Fruit fly (Drosophila melanogaster) whole organism, embryonic: ENCODE measurements around the gene SdhC.
A peak's percentile ranks its signal among the peaks of the same experiment; 100 is the strongest.

ENCODE experiments used
- Atf3 ChIP-seq: fragments of 200-800 bp; sonication (Bioruptor generic); optimal IDR thresholded peaks from 3 replicates; lab custom pipeline; 2016; ENCODE audit warnings: missing biosample characterization, missing genetic modification characterization
- Blimp-1 ChIP-seq: fragments of 200-800 bp; sonication (Bioruptor generic); optimal IDR thresholded peaks from 3 replicates; lab custom pipeline; 2018; ENCODE audit warnings: missing biosample characterization, missing genetic modification characterization, mild to moderate bottlenecking, moderate library complexity, missing genetic modification reagents
- CG10274 ChIP-seq: fragments of 200-800 bp; sonication (Bioruptor generic); optimal IDR thresholded peaks from 3 replicates; lab custom pipeline; 2017; ENCODE audit warnings: missing biosample characterization, mild to moderate bottlenecking, missing genetic modification characterization
- CG11696 ChIP-seq: fragments of 200-800 bp; sonication (Bioruptor generic); IDR thresholded peaks from 2 replicates; pipeline ENCODE4 v1.3.6; 2022; ENCODE audit warnings: missing biosample characterization, missing genetic modification characterization
- CG12071 ChIP-seq: fragments of 200-800 bp; sonication (Bioruptor generic); optimal IDR thresholded peaks from 3 replicates; lab custom pipeline; 2018; ENCODE audit warnings: missing biosample characterization, mild to moderate bottlenecking, missing genetic modification characterization
- CG12104 ChIP-seq: fragments of 200-800 bp; sonication (Bioruptor generic); optimal IDR thresholded peaks from 3 replicates; lab custom pipeline; 2016; ENCODE audit warnings: missing biosample characterization, missing genetic modification characterization
- CG12659 ChIP-seq: fragments of 200-800 bp; sonication (Bioruptor generic); optimal IDR thresholded peaks from 3 replicates; lab custom pipeline; 2017; ENCODE audit warnings: mild to moderate bottlenecking, missing biosample characterization, missing genetic modification reagents, missing genetic modification characterization
- CG13624 ChIP-seq: fragments of 200-800 bp; sonication (Bioruptor generic); optimal IDR thresholded peaks from 2 replicates; lab custom pipeline; 2016; ENCODE audit warnings: missing biosample characterization, missing genetic modification characterization
- CG13775 ChIP-seq: fragments of 200-800 bp; sonication (Bioruptor generic); optimal IDR thresholded peaks from 3 replicates; lab custom pipeline; 2017; ENCODE audit warnings: missing biosample characterization, mild to moderate bottlenecking, missing genetic modification characterization
- CG14014 ChIP-seq: fragments of 200-800 bp; sonication (Bioruptor generic); IDR thresholded peaks from 2 replicates; pipeline ENCODE4 v1.3.6; 2022; ENCODE audit warnings: missing biosample characterization, missing genetic modification characterization
- CG15269 ChIP-seq: fragments of 200-800 bp; sonication (Bioruptor generic); optimal IDR thresholded peaks from 2 replicates; lab custom pipeline; 2018; ENCODE audit warnings: missing biosample characterization, mild to moderate bottlenecking, missing genetic modification characterization, moderate library complexity
- CG16815 ChIP-seq: fragments of 200-800 bp; sonication (Bioruptor generic); optimal IDR thresholded peaks from 3 replicates; lab custom pipeline; 2017; ENCODE audit warnings: missing biosample characterization, mild to moderate bottlenecking, missing genetic modification characterization
- CG17186 ChIP-seq: fragments of 200-800 bp; sonication (Bioruptor generic); optimal IDR thresholded peaks from 3 replicates; lab custom pipeline; 2017; ENCODE audit warnings: missing biosample characterization, missing genetic modification reagents, missing genetic modification characterization
- CG1792 ChIP-seq: fragments of 200-800 bp; sonication (Bioruptor generic); optimal IDR thresholded peaks from 2 replicates; lab custom pipeline; 2016; ENCODE audit warnings: missing biosample characterization, missing genetic modification characterization
- CG2199 ChIP-seq: fragments of 200-800 bp; sonication (Bioruptor generic); IDR thresholded peaks from 3 replicates; pipeline ENCODE4 v1.3.6; 2022; ENCODE audit warnings: missing biosample characterization, missing genetic modification characterization
- CG2889 ChIP-seq: fragments of 200-800 bp; sonication (Bioruptor generic); IDR thresholded peaks from 3 replicates; pipeline ENCODE4 v1.3.6; 2022; ENCODE audit warnings: missing biosample characterization, missing genetic modification characterization
- CG3163 ChIP-seq: fragments of 200-800 bp; sonication (Bioruptor generic); optimal IDR thresholded peaks from 3 replicates; lab custom pipeline; 2016; ENCODE audit warnings: missing biosample characterization, missing genetic modification characterization
- CG32532 ChIP-seq: fragments of 200-800 bp; sonication (Bioruptor generic); IDR thresholded peaks from 2 replicates; pipeline ENCODE4 v1.3.6; 2022; ENCODE audit warnings: missing biosample characterization, missing genetic modification characterization
- CG34422 ChIP-seq: fragments of 200-800 bp; sonication (Bioruptor generic); IDR thresholded peaks from 3 replicates; pipeline ENCODE4 v1.3.6; 2022; ENCODE audit warnings: missing biosample characterization, missing genetic modification characterization
- CG3838 ChIP-seq: fragments of 200-800 bp; sonication (Bioruptor generic); optimal IDR thresholded peaks from 3 replicates; lab custom pipeline; 2016; ENCODE audit warnings: missing biosample characterization, missing genetic modification characterization
- CG4424 ChIP-seq: fragments of 200-800 bp; sonication (Bioruptor generic); optimal IDR thresholded peaks from 3 replicates; lab custom pipeline; 2016; ENCODE audit warnings: missing biosample characterization, missing genetic modification characterization
- CG6175 ChIP-seq: fragments of 200-800 bp; sonication (Bioruptor generic); IDR thresholded peaks from 3 replicates; pipeline ENCODE4 v1.3.6; 2022; ENCODE audit warnings: missing biosample characterization, missing genetic modification characterization
- CG6254 ChIP-seq: fragments of 200-800 bp; sonication (Bioruptor generic); optimal IDR thresholded peaks from 3 replicates; lab custom pipeline; 2017; ENCODE audit warnings: mild to moderate bottlenecking, missing biosample characterization, missing genetic modification reagents, missing genetic modification characterization
- CG9215 ChIP-seq: fragments of 200-800 bp; sonication (Bioruptor generic); IDR thresholded peaks from 2 replicates; pipeline ENCODE4 v1.3.6; 2022; ENCODE audit warnings: missing biosample characterization, missing genetic modification characterization
- CG9876 ChIP-seq: fragments of 200-800 bp; sonication (Bioruptor generic); optimal IDR thresholded peaks from 2 replicates; lab custom pipeline; 2016; ENCODE audit warnings: missing biosample characterization, missing genetic modification characterization
- D19B ChIP-seq: fragments of 200-800 bp; sonication (Bioruptor generic); optimal IDR thresholded peaks from 2 replicates; lab custom pipeline; 2017; ENCODE audit warnings: missing biosample characterization, mild to moderate bottlenecking, missing genetic modification characterization
- Dp ChIP-seq: fragments of 200-800 bp; sonication (Bioruptor generic); optimal IDR thresholded peaks from 2 replicates; lab custom pipeline; 2018; ENCODE audit warnings: missing biosample characterization, mild to moderate bottlenecking, missing genetic modification characterization, moderate library complexity
- Elba2 ChIP-seq: fragments of 200-800 bp; sonication (Bioruptor generic); optimal IDR thresholded peaks from 3 replicates; lab custom pipeline; 2016; ENCODE audit warnings: missing biosample characterization, missing genetic modification characterization
- Fer1 ChIP-seq: fragments of 200-800 bp; sonication (Bioruptor generic); optimal IDR thresholded peaks from 2 replicates; lab custom pipeline; 2017; ENCODE audit warnings: missing biosample characterization, mild to moderate bottlenecking, missing genetic modification characterization
- HmgZ ChIP-seq: fragments of 200-800 bp; sonication (Bioruptor generic); optimal IDR thresholded peaks from 2 replicates; lab custom pipeline; 2018; ENCODE audit warnings: missing biosample characterization, mild to moderate bottlenecking, missing genetic modification characterization
- Hsf ChIP-seq: fragments of 200-800 bp; sonication (Bioruptor generic); optimal IDR thresholded peaks from 3 replicates; lab custom pipeline; 2016; ENCODE audit warnings: missing biosample characterization, missing genetic modification characterization
- NC2α ChIP-seq: fragments of 200-800 bp; sonication (Bioruptor generic); optimal IDR thresholded peaks from 2 replicates; lab custom pipeline; 2016; ENCODE audit warnings: missing biosample characterization, missing genetic modification characterization
- NC2β ChIP-seq: fragments of 200-800 bp; sonication (Bioruptor generic); optimal IDR thresholded peaks from 2 replicates; lab custom pipeline; 2016; ENCODE audit warnings: missing biosample characterization, missing genetic modification characterization
- NFAT ChIP-seq: fragments of 200-800 bp; sonication (Bioruptor generic); IDR thresholded peaks from 2 replicates; pipeline ENCODE4 v1.3.6; 2022; ENCODE audit warnings: missing biosample characterization, missing genetic modification characterization
- Ravus ChIP-seq: fragments of 200-800 bp; sonication (Bioruptor generic); IDR thresholded peaks from 2 replicates; pipeline ENCODE4 v1.3.6; 2022; ENCODE audit warnings: missing biosample characterization, missing genetic modification characterization
- Sox102F ChIP-seq: fragments of 200-800 bp; sonication (Bioruptor generic); optimal IDR thresholded peaks from 2 replicates; lab custom pipeline; 2018; ENCODE audit warnings: missing biosample characterization, mild to moderate bottlenecking, missing genetic modification characterization, moderate library complexity
- Trl ChIP-seq, 3 experiments: fragments of >200 bp in 2 of 3; fragments of 200-800 bp in 1 of 3; sonication (Bioruptor generic) in 1 of 3; optimal IDR thresholded peaks; 2 replicates in 1 of 3; 3 replicates in 2 of 3; lab custom pipeline; 2016 to 2017; ENCODE audit warnings: missing biosample characterization in 1 of 3, missing genetic modification characterization in 1 of 3
- ac ChIP-seq: fragments of 200-800 bp; sonication (Bioruptor generic); optimal IDR thresholded peaks from 3 replicates; lab custom pipeline; 2017; ENCODE audit warnings: missing biosample characterization, mild to moderate bottlenecking, missing genetic modification characterization
- al ChIP-seq: fragments of 200-800 bp; sonication (Bioruptor generic); IDR thresholded peaks from 2 replicates; pipeline ENCODE4 v1.3.6; 2022; ENCODE audit warnings: missing biosample characterization, missing genetic modification characterization
- bcd ChIP-seq: fragments of 200-800 bp; sonication (Bioruptor generic); optimal IDR thresholded peaks from 2 replicates; lab custom pipeline; 2017; ENCODE audit warnings: missing biosample characterization, mild to moderate bottlenecking, missing genetic modification characterization
- bigmax ChIP-seq: fragments of 200-800 bp; sonication (Bioruptor generic); optimal IDR thresholded peaks from 2 replicates; lab custom pipeline; 2018; ENCODE audit warnings: missing biosample characterization, mild to moderate bottlenecking, missing genetic modification characterization
- cas ChIP-seq: fragments of 200-800 bp; sonication (Bioruptor generic); IDR thresholded peaks from 2 replicates; pipeline ENCODE4 v1.3.6; 2022; ENCODE audit warnings: missing biosample characterization, missing genetic modification characterization
- ci ChIP-seq: fragments of 200-800 bp; sonication (Bioruptor generic); IDR thresholded peaks from 3 replicates; pipeline ENCODE4 v1.3.6; 2022; ENCODE audit warnings: missing biosample characterization, missing genetic modification characterization
- crol ChIP-seq: fragments of 200-800 bp; sonication (Bioruptor generic); IDR thresholded peaks from 2 replicates; pipeline ENCODE4 v1.3.6; 2022; ENCODE audit warnings: missing biosample characterization, missing genetic modification characterization
- fu2 ChIP-seq: fragments of 200-800 bp; sonication (Bioruptor generic); optimal IDR thresholded peaks from 2 replicates; lab custom pipeline; 2016; ENCODE audit warnings: missing biosample characterization, missing genetic modification characterization
- gcm ChIP-seq: fragments of 200-800 bp; sonication (Bioruptor generic); optimal IDR thresholded peaks from 2 replicates; lab custom pipeline; 2019; ENCODE audit warnings: missing biosample characterization, mild to moderate bottlenecking, missing genetic modification characterization, moderate library complexity
- gt ChIP-seq: fragments of 200-800 bp; sonication (Bioruptor generic); IDR thresholded peaks from 2 replicates; pipeline ENCODE4 v1.3.6; 2022; ENCODE audit warnings: missing biosample characterization, missing genetic modification characterization
- kay ChIP-seq: fragments of 200-800 bp; sonication (Bioruptor generic); optimal IDR thresholded peaks from 2 replicates; lab custom pipeline; 2016; ENCODE audit warnings: missing biosample characterization, missing genetic modification characterization
- luna ChIP-seq: fragments of 200-800 bp; sonication (Bioruptor generic); optimal IDR thresholded peaks from 2 replicates; lab custom pipeline; 2016; ENCODE audit warnings: missing biosample characterization, missing genetic modification characterization
- tin ChIP-seq: fragments of 200-800 bp; sonication (Bioruptor generic); optimal IDR thresholded peaks from 3 replicates; lab custom pipeline; 2016; ENCODE audit warnings: missing biosample characterization, missing genetic modification characterization
- trh ChIP-seq: fragments of 200-800 bp; sonication (Bioruptor generic); optimal IDR thresholded peaks from 2 replicates; lab custom pipeline; 2016; ENCODE audit warnings: missing biosample characterization, missing genetic modification characterization
- vvl ChIP-seq: fragments of 200-800 bp; sonication (Bioruptor generic); IDR thresholded peaks from 2 replicates; pipeline ENCODE4 v1.3.6; 2022; ENCODE audit warnings: missing biosample characterization, missing genetic modification characterization

SdhC gene

DNA sequence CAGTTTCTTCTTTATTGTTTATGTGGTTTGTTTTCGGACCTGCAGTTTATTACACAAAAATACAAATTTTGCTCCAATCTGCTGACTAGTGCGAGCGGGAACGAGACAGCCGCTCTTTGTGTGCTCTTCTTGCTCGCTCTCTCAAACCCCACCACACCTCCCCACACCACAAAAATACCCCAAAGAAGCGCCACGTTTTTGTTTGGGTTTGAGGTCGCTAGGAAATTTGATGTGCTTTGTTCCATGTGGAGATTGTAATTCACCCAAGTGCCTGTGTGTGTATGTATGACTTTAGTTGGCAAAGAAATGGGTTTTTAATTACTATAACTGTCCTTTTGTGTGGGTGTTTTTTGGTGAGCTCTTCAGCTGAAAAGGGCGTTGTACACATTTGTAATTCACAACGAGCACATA is 11.6 kb downstream of the SdhC start (continued):
- peak; percentile 60; the same call in 2 of the 3 replicates for TF ChIP-seq ci (GFP tag; lab: Robert Waterston, UW)
- no peak for TF ChIP-seq gt (GFP tag; lab: Robert Waterston, UW)
- peak; percentile 46; the same call in 1 of the 2 replicates for TF ChIP-seq CG14014 (GFP tag; lab: Robert Waterston, UW)
- TF ChIP-seq CG9876 (GFP tag; lab: Kevin White, UChicago) = no peak
- no peak for TF ChIP-seq ac (GFP tag; lab: Kevin White, UChicago)
- TF ChIP-seq Hsf (GFP tag; lab: Kevin White, UChicago) = no peak
- TF ChIP-seq CG2889 (GFP tag; lab: Robert Waterston, UW) = no peak
- no peak for TF ChIP-seq Elba2 (GFP tag; lab: Kevin White, UChicago)
- TF ChIP-seq CG12659 (GFP tag; lab: Kevin White, UChicago) = no peak
- no peak for TF ChIP-seq CG4424 (GFP tag; lab: Kevin White, UChicago)
- no peak for TF ChIP-seq NC2α (GFP tag; lab: Kevin White, UChicago)
- peak; percentile 48 to 70 for TF ChIP-seq Trl (optimal IDR thresholded peaks at IDR 0.05; lab: Kevin White, UChicago)
- no peak for TF ChIP-seq Trl (GFP tag; optimal IDR thresholded peaks at IDR 0.05; lab: Kevin White, UChicago)
- peak; percentile 46; the same call in 1 of the 2 replicates for TF ChIP-seq vvl (GFP tag; lab: Robert Waterston, UW)
- no peak for TF ChIP-seq Dp (GFP tag; lab: Kevin White, UChicago)
- TF ChIP-seq bigmax (GFP tag; lab: Kevin White, UChicago) = no peak
- no peak for TF ChIP-seq Sox102F (GFP tag; lab: Kevin White, UChicago)
- TF ChIP-seq CG34422 (GFP tag; lab: Robert Waterston, UW) = peak; percentile 41; the same call in 1 of the 3 replicates
- no peak for TF ChIP-seq CG16815 (GFP tag; lab: Kevin White, UChicago)
- no peak for TF ChIP-seq CG12104 (GFP tag; lab: Kevin White, UChicago)
- TF ChIP-seq Atf3 (GFP tag; lab: Kevin White, UChicago) = no peak
- peak; percentile 43 for TF ChIP-seq CG3163
- no peak for TF ChIP-seq tin (GFP tag; lab: Kevin White, UChicago)
- TF ChIP-seq CG10274 = no peak
- TF ChIP-seq CG13624 (GFP tag; lab: Kevin White, UChicago) = peak; percentile 12
- no peak for TF ChIP-seq Fer1 (GFP tag; lab: Kevin White, UChicago)
- TF ChIP-seq CG15269 (tag; lab: Kevin White, UChicago) = no peak
- TF ChIP-seq bcd (GFP tag; lab: Kevin White, UChicago) = peak; percentile 12
- peak; percentile 54 for TF ChIP-seq CG32532 (GFP tag; lab: Robert Waterston, UW)
- no peak for TF ChIP-seq CG11696 (GFP tag; lab: Robert Waterston, UW)
- no peak for TF ChIP-seq al (GFP tag; lab: Robert Waterston, UW)
- TF ChIP-seq gcm = no peak
- TF ChIP-seq CG3838 (GFP tag; lab: Kevin White, UChicago) = no peak
- TF ChIP-seq fu2 (GFP tag; lab: Kevin White, UChicago) = no peak
- no peak for TF ChIP-seq D19B (GFP tag; lab: Kevin White, UChicago)
- no peak for TF ChIP-seq luna (GFP tag; lab: Kevin White, UChicago)
- no peak for TF ChIP-seq CG9215
- no peak for TF ChIP-seq CG13775 (GFP tag; lab: Kevin White, UChicago)
- no peak for TF ChIP-seq NC2β (GFP tag; lab: Kevin White, UChicago)
- peak; percentile 67; the same call in 1 of the 3 replicates for TF ChIP-seq CG2199 (GFP tag; lab: Robert Waterston, UW)
- no peak for TF ChIP-seq Ravus (GFP tag; lab: Robert Waterston, UW)
- peak; percentile 15 for TF ChIP-seq Blimp-1 (GFP tag; lab: Kevin White, UChicago)
- no peak for TF ChIP-seq CG17186 (GFP tag; lab: Kevin White, UChicago)
- no peak for TF ChIP-seq kay (GFP tag; lab: Kevin White, UChicago)
- no peak for TF ChIP-seq cas (GFP tag; lab: Robert Waterston, UW)
- peak; percentile 99 for TF ChIP-seq crol (GFP tag; lab: Robert Waterston, UW)
- no peak for TF ChIP-seq CG6254 (GFP tag; lab: Kevin White, UChicago)
- peak; percentile 50 for TF ChIP-seq CG12071
- TF ChIP-seq HmgZ = peak; percentile 52
- TF ChIP-seq CG6175 (GFP tag; lab: Robert Waterston, UW) = 0 out of 3 replicates have a peak, but pooled peaks have one; percentile 23
- TF ChIP-seq NFAT (GFP tag; lab: Robert Waterston, UW) = peak; percentile 60; the same call in 1 of the 2 replicates
- TF ChIP-seq CG1792 (GFP tag; lab: Kevin White, UChicago) = no peak
- no peak for TF ChIP-seq trh (GFP tag; lab: Kevin White, UChicago)
